Fruit fly (Drosophila melanogaster) whole organism, adult: Measurements from ENCODE around the gene SLIRP2.

Source experiments
- CG11617 ChIP-seq: fragments of 200-800 bp; sonication (Bioruptor generic); optimal IDR thresholded peaks from 2 replicates; lab custom pipeline; 2017; ENCODE audit warnings: mild to moderate bottlenecking, missing biosample characterization, missing genetic modification reagents, missing genetic modification characterization
- CG7045 ChIP-seq: fragments of 200-800 bp; sonication (Bioruptor generic); optimal IDR thresholded peaks from 2 replicates; lab custom pipeline; 2017; ENCODE audit warnings: missing biosample characterization, mild to moderate bottlenecking, missing genetic modification characterization
- CG7101 ChIP-seq: fragments of 200-800 bp; sonication (Bioruptor generic); optimal IDR thresholded peaks from 2 replicates; lab custom pipeline; 2018; ENCODE audit warnings: missing biosample characterization, mild to moderate bottlenecking, missing genetic modification characterization, moderate library complexity
- Crg-1 ChIP-seq: fragments of 200-800 bp; sonication (Bioruptor generic); optimal IDR thresholded peaks from 2 replicates; lab custom pipeline; 2016; ENCODE audit warnings: missing biosample characterization, missing genetic modification characterization
- Hr96 ChIP-seq: fragments of 200-800 bp; sonication (Bioruptor generic); optimal IDR thresholded peaks from 2 replicates; lab custom pipeline; 2016; ENCODE audit warnings: missing biosample characterization, missing genetic modification characterization
- toe ChIP-seq: fragments of 200-800 bp; sonication (Bioruptor generic); optimal IDR thresholded peaks from 2 replicates; lab custom pipeline; 2016; ENCODE audit warnings: missing biosample characterization, missing genetic modification characterization

dm6 chr3R:8663668-8664283, 12.9 kb downstream of the SLIRP2 start, which contains the start of gene CG8032:
- TF ChIP-seq CG7045 (GFP tag; lab: Kevin White, UChicago) = peak; percentile 47
- TF ChIP-seq Crg-1 (GFP tag; lab: Kevin White, UChicago) = peak; percentile 59
- peak; percentile 70 for TF ChIP-seq Hr96 (GFP tag; lab: Kevin White, UChicago)
- TF ChIP-seq CG11617 (GFP tag; lab: Kevin White, UChicago) = peak; percentile 67
- peak; percentile 65 for TF ChIP-seq CG7101 (tag; lab: Kevin White, UChicago)
- peak; percentile 63 for TF ChIP-seq toe
